Worm (Caenorhabditis elegans): Measurements from ENCODE around the gene nhr-218.

DNA sequence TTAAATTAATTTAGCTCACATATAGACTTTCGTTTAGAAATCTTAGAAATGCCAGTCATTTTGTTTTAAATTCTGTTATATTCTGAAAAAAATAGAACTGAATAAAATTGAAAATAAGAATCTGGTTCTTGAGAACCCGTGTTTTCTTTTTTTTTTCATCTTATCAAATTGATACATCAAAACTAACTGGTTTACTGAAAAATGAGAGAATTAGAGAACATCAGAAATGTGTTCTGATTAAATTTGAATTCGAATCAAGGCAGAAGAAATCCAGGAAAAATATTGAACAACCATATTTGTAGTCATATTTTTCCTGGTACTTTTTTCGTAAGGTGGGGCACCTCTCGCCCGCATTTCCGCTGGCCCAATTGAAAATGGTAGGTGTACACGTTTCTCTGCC lies 39.7 kb upstream of the nhr-218 start, which contains the start of gene F11A5.15:
- no peak for TF ChIP-seq unc-86 (tag; optimal IDR thresholded peaks at IDR 0.05)
- TF ChIP-seq elt-2 (tag; optimal IDR thresholded peaks at IDR 0.05) = no peak
- TF ChIP-seq zag-1 (tag; optimal IDR thresholded peaks at IDR 0.05) = no peak
- TF ChIP-seq sox-4 (tag; optimal IDR thresholded peaks at IDR 0.05) = no peak
- TF ChIP-seq aly-2 (tag; optimal IDR thresholded peaks at IDR 0.05) = no peak
- no peak for TF ChIP-seq ztf-11 (tag; optimal IDR thresholded peaks at IDR 0.05)
- no peak for TF ChIP-seq jun-1 (tag; optimal IDR thresholded peaks at IDR 0.05)
- no peak for TF ChIP-seq mdl-1 (tag; optimal IDR thresholded peaks at IDR 0.05)
- TF ChIP-seq nhr-90 (tag; optimal IDR thresholded peaks at IDR 0.05; ENCODE audit: poor library complexity) = no peak
- no peak for TF ChIP-seq blmp-1 (tag; optimal IDR thresholded peaks at IDR 0.05)

Measured in whole organism, L1 larva.